Fruit fly (Drosophila melanogaster): ENCODE measurements around the gene CG42537.

CG42537 gene

dm6 chr3R:6353624-6354352 lies 23.8 kb upstream of the CG42537 start (continued):
- peak; percentile 68 for TF ChIP-seq CG2875 (GFP tag; optimal IDR thresholded peaks at IDR 0.05)
- no peak for TF ChIP-seq aop (GFP tag; IDR thresholded peaks at IDR 0.05)
- TF ChIP-seq CG4282 (GFP tag; optimal IDR thresholded peaks at IDR 0.05): peak; percentile 75
- TF ChIP-seq tio (GFP tag; optimal IDR thresholded peaks at IDR 0.05): peak; percentile 82
- TF ChIP-seq unpg (GFP tag; optimal IDR thresholded peaks at IDR 0.05): no peak
- no peak for TF ChIP-seq ato (GFP tag; IDR thresholded peaks at IDR 0.05; ENCODE audit: partially characterized antibody)
- TF ChIP-seq Ets97D (GFP tag; optimal IDR thresholded peaks at IDR 0.05): peak; percentile 24
- TF ChIP-seq CG6854 (GFP tag; optimal IDR thresholded peaks at IDR 0.05): peak; percentile 80
- no peak for TF ChIP-seq CG30020 (tag; optimal IDR thresholded peaks at IDR 0.05)
- no peak for TF ChIP-seq CG17612 (GFP tag; IDR thresholded peaks at IDR 0.05)
- no peak for TF ChIP-seq fru (optimal IDR thresholded peaks at IDR 0.05)
- TF ChIP-seq MESR4 (GFP tag; optimal IDR thresholded peaks at IDR 0.05): no peak
- peak; percentile 86 for TF ChIP-seq CG10209 (GFP tag; optimal IDR thresholded peaks at IDR 0.05)
- TF ChIP-seq CTCF (GFP tag; optimal IDR thresholded peaks at IDR 0.05): no peak
- no peak for TF ChIP-seq CG1832 (GFP tag; optimal IDR thresholded peaks at IDR 0.05)
- TF ChIP-seq gcm2 (GFP tag; optimal IDR thresholded peaks at IDR 0.05): no peak
- TF ChIP-seq NK7.1 (GFP tag; optimal IDR thresholded peaks at IDR 0.05): peak; percentile 41
- peak; percentile 72 for TF ChIP-seq CG1602 (GFP tag; optimal IDR thresholded peaks at IDR 0.05)
- TF ChIP-seq CG9215 (GFP tag; IDR thresholded peaks at IDR 0.05): no peak; the same call in 1 of the 2 replicates
- peak; percentile 81 for TF ChIP-seq CG2120 (GFP tag; optimal IDR thresholded peaks at IDR 0.05)
- peak; percentile 79 for TF ChIP-seq CG17385 (GFP tag; optimal IDR thresholded peaks at IDR 0.05)
- TF ChIP-seq Dek (tag; optimal IDR thresholded peaks at IDR 0.05): no peak
- peak; percentile 77 for TF ChIP-seq Hr3 (GFP tag; optimal IDR thresholded peaks at IDR 0.05)
- TF ChIP-seq CG7839 (tag; optimal IDR thresholded peaks at IDR 0.05): no peak
- peak; percentile 30 for TF ChIP-seq Dad (GFP tag; optimal IDR thresholded peaks at IDR 0.05)
- TF ChIP-seq ro (GFP tag; IDR thresholded peaks at IDR 0.05): peak; percentile 25; the same call in 1 of the 2 replicates
- TF ChIP-seq CG2199 (GFP tag; IDR thresholded peaks at IDR 0.05): no peak
- TF ChIP-seq HLH4C (GFP tag; IDR thresholded peaks at IDR 0.05; ENCODE audit: partially characterized antibody): no peak
- TF ChIP-seq CG14014 (GFP tag; IDR thresholded peaks at IDR 0.05): peak; percentile 29; the same call in 1 of the 2 replicates
- no peak for TF ChIP-seq CG1647 (GFP tag; optimal IDR thresholded peaks at IDR 0.05)
- TF ChIP-seq sob (GFP tag; IDR thresholded peaks at IDR 0.05): 0 out of 2 replicates have a peak, but pooled peaks have one; percentile 34
- TF ChIP-seq hkb (optimal IDR thresholded peaks at IDR 0.05): no peak
- peak; percentile 67 for TF ChIP-seq hkb (GFP tag; IDR thresholded peaks at IDR 0.05)
- TF ChIP-seq seq (GFP tag; IDR thresholded peaks at IDR 0.05): peak; percentile 62; the same call in 1 of the 2 replicates
- no peak for TF ChIP-seq CG31224 (GFP tag; IDR thresholded peaks at IDR 0.05)
- TF ChIP-seq dpn (GFP tag; optimal IDR thresholded peaks at IDR 0.05): peak; percentile 52 to 70
- peak; percentile 82 for TF ChIP-seq fd96Cb (tag; optimal IDR thresholded peaks at IDR 0.05)
- peak; percentile 23; the same call in 1 of the 2 replicates for TF ChIP-seq Gsc (GFP tag; IDR thresholded peaks at IDR 0.05)
- no peak for TF ChIP-seq gfzf (GFP tag; optimal IDR thresholded peaks at IDR 0.05)
- TF ChIP-seq cato (GFP tag; optimal IDR thresholded peaks at IDR 0.05; ENCODE audit: borderline replicate concordance): peak; percentile 67
- peak; percentile 71 for TF ChIP-seq cwo (GFP tag; optimal IDR thresholded peaks at IDR 0.05)
- peak; percentile 48 for TF ChIP-seq CG8944 (GFP tag; optimal IDR thresholded peaks at IDR 0.05)
- peak; percentile 80 for TF ChIP-seq CG17359 (tag; optimal IDR thresholded peaks at IDR 0.05)
- no peak for TF ChIP-seq Abd-B (GFP tag; optimal IDR thresholded peaks at IDR 0.05)
- TF ChIP-seq CG6689 (GFP tag; IDR thresholded peaks at IDR 0.05): peak; percentile 84
- peak; percentile 39 for TF ChIP-seq CG4707 (GFP tag; optimal IDR thresholded peaks at IDR 0.05)
- TF ChIP-seq row (GFP tag; IDR thresholded peaks at IDR 0.05): peak; percentile 89
- no peak for TF ChIP-seq Dp (GFP tag; optimal IDR thresholded peaks at IDR 0.05)
- peak; percentile 64 for TF ChIP-seq caup (GFP tag; optimal IDR thresholded peaks at IDR 0.05; ENCODE audit: severe bottlenecking)
- TF ChIP-seq B-H2 (GFP tag; optimal IDR thresholded peaks at IDR 0.05): no peak

Measured in whole organism, embryonic.